Fruit fly (Drosophila melanogaster) whole organism, embryonic: ENCODE results near the gene CG43672.

Experiments
- Bgb ChIP-seq: fragments of 200-800 bp; sonication (Bioruptor generic); IDR thresholded peaks from 2 replicates; pipeline ENCODE4 v1.3.6; 2022; ENCODE audit warnings: missing biosample characterization, missing genetic modification characterization; ENCODE audit not compliant: partially characterized antibody
- BtbVII ChIP-seq: fragments of 200-800 bp; sonication (Bioruptor generic); optimal IDR thresholded peaks from 3 replicates; lab custom pipeline; 2017; ENCODE audit warnings: missing biosample characterization, mild to moderate bottlenecking, missing genetic modification characterization
- CG10366 ChIP-seq: fragments of 200-800 bp; sonication (Bioruptor generic); IDR thresholded peaks from 2 replicates; pipeline ENCODE4 v1.3.6; 2022; ENCODE audit warnings: missing biosample characterization, missing genetic modification characterization
- CG11247 ChIP-seq: fragments of 200-800 bp; sonication (Bioruptor generic); IDR thresholded peaks from 2 replicates; pipeline ENCODE4 v1.3.6; 2022; ENCODE audit warnings: missing biosample characterization, missing genetic modification characterization
- CG11398 ChIP-seq: fragments of 200-800 bp; sonication (Bioruptor generic); optimal IDR thresholded peaks from 2 replicates; lab custom pipeline; 2016; ENCODE audit warnings: missing biosample characterization, missing genetic modification characterization
- CG14860 ChIP-seq: fragments of 200-800 bp; sonication (Bioruptor generic); IDR thresholded peaks from 3 replicates; pipeline ENCODE4 v1.3.6; 2022; ENCODE audit warnings: missing biosample characterization, missing genetic modification characterization; ENCODE audit not compliant: partially characterized antibody
- CG15011 ChIP-seq: fragments of 200-800 bp; sonication (Bioruptor generic); optimal IDR thresholded peaks from 3 replicates; lab custom pipeline; 2018; ENCODE audit warnings: missing biosample characterization, mild to moderate bottlenecking, missing genetic modification characterization
- CG15269 ChIP-seq: fragments of 200-800 bp; sonication (Bioruptor generic); optimal IDR thresholded peaks from 2 replicates; lab custom pipeline; 2018; ENCODE audit warnings: missing biosample characterization, mild to moderate bottlenecking, missing genetic modification characterization, moderate library complexity
- CG17186 ChIP-seq: fragments of 200-800 bp; sonication (Bioruptor generic); optimal IDR thresholded peaks from 3 replicates; lab custom pipeline; 2017; ENCODE audit warnings: missing biosample characterization, missing genetic modification reagents, missing genetic modification characterization
- CG2120 ChIP-seq: fragments of 200-800 bp; sonication (Bioruptor generic); optimal IDR thresholded peaks from 3 replicates; lab custom pipeline; 2016; ENCODE audit warnings: missing biosample characterization, missing genetic modification characterization
- CG2712 ChIP-seq: fragments of 200-800 bp; optimal IDR thresholded peaks from 3 replicates; lab custom pipeline; 2019; ENCODE audit warnings: missing biosample characterization, mild to moderate bottlenecking, missing genetic modification characterization, moderate library complexity
- CG30431 ChIP-seq: fragments of 200-800 bp; sonication (Bioruptor generic); optimal IDR thresholded peaks from 2 replicates; lab custom pipeline; 2017; ENCODE audit warnings: missing biosample characterization, missing genetic modification characterization
- CG4730 ChIP-seq: fragments of 200-800 bp; sonication (Bioruptor generic); IDR thresholded peaks from 2 replicates; pipeline ENCODE4 v1.3.6; 2022; ENCODE audit warnings: missing biosample characterization, missing genetic modification characterization
- CG5245 ChIP-seq: fragments of 200-800 bp; sonication (Bioruptor generic); optimal IDR thresholded peaks from 3 replicates; lab custom pipeline; 2016; ENCODE audit warnings: missing biosample characterization, missing genetic modification characterization
- CG6689 ChIP-seq: fragments of 200-800 bp; sonication (Bioruptor generic); IDR thresholded peaks from 2 replicates; pipeline ENCODE4 v1.3.6; 2022; ENCODE audit warnings: missing biosample characterization, missing genetic modification characterization
- CG7271 ChIP-seq: fragments of 200-800 bp; sonication (Bioruptor generic); optimal IDR thresholded peaks from 2 replicates; lab custom pipeline; 2018; ENCODE audit warnings: missing biosample characterization, mild to moderate bottlenecking, missing genetic modification characterization, moderate library complexity
- CG8359 ChIP-seq: fragments of 200-800 bp; sonication (Bioruptor generic); optimal IDR thresholded peaks from 2 replicates; lab custom pipeline; 2017; ENCODE audit warnings: missing biosample characterization, mild to moderate bottlenecking, missing genetic modification characterization, borderline replicate concordance
- CG9437 ChIP-seq: fragments of 200-800 bp; sonication (Bioruptor generic); optimal IDR thresholded peaks from 2 replicates; lab custom pipeline; 2018; ENCODE audit warnings: missing biosample characterization, mild to moderate bottlenecking, missing genetic modification characterization
- CG9876 ChIP-seq: fragments of 200-800 bp; sonication (Bioruptor generic); optimal IDR thresholded peaks from 2 replicates; lab custom pipeline; 2016; ENCODE audit warnings: missing biosample characterization, missing genetic modification characterization
- CG9932 ChIP-seq: fragments of 200-800 bp; sonication (Bioruptor generic); IDR thresholded peaks from 2 replicates; pipeline ENCODE4 v1.3.6; 2022; ENCODE audit warnings: missing biosample characterization, missing genetic modification characterization
- Chrac-16 ChIP-seq: fragments of 200-800 bp; sonication (Bioruptor generic); optimal IDR thresholded peaks from 3 replicates; lab custom pipeline; 2016; ENCODE audit warnings: missing biosample characterization, missing genetic modification characterization
- D19B ChIP-seq: fragments of 200-800 bp; sonication (Bioruptor generic); optimal IDR thresholded peaks from 2 replicates; lab custom pipeline; 2017; ENCODE audit warnings: missing biosample characterization, mild to moderate bottlenecking, missing genetic modification characterization
- Dfd ChIP-seq, 2 experiments: fragments of >200 bp; optimal IDR thresholded peaks; 2 replicates each; lab custom pipeline; 2017; ENCODE audit warnings: missing biosample characterization in 2 of 2, missing genetic modification characterization in 2 of 2
- E2f1 ChIP-seq: fragments of 200-800 bp; sonication (Bioruptor generic); IDR thresholded peaks from 2 replicates; pipeline ENCODE4 v1.3.6; 2022; ENCODE audit warnings: missing biosample characterization, missing genetic modification characterization
- Fer3 ChIP-seq: fragments of 200-800 bp; sonication (Bioruptor generic); optimal IDR thresholded peaks from 2 replicates; lab custom pipeline; 2018; ENCODE audit warnings: missing biosample characterization, mild to moderate bottlenecking, missing genetic modification characterization, moderate library complexity
- HmgZ ChIP-seq: fragments of 200-800 bp; sonication (Bioruptor generic); optimal IDR thresholded peaks from 2 replicates; lab custom pipeline; 2018; ENCODE audit warnings: missing biosample characterization, mild to moderate bottlenecking, missing genetic modification characterization
- Jarid2 ChIP-seq: fragments of 200-800 bp; sonication (Bioruptor generic); optimal IDR thresholded peaks from 3 replicates; lab custom pipeline; 2017; ENCODE audit warnings: mild to moderate bottlenecking, missing biosample characterization, missing genetic modification reagents, missing genetic modification characterization
- NC2α ChIP-seq: fragments of 200-800 bp; sonication (Bioruptor generic); optimal IDR thresholded peaks from 2 replicates; lab custom pipeline; 2016; ENCODE audit warnings: missing biosample characterization, missing genetic modification characterization
- Neu2 ChIP-seq: fragments of 200-800 bp; sonication (Bioruptor generic); optimal IDR thresholded peaks from 3 replicates; lab custom pipeline; 2016; ENCODE audit warnings: missing biosample characterization, missing genetic modification characterization, borderline replicate concordance
- Side ChIP-seq: fragments of 200-800 bp; sonication (Bioruptor generic); optimal IDR thresholded peaks from 2 replicates; lab custom pipeline; 2016; ENCODE audit warnings: missing biosample characterization, missing genetic modification characterization
- Usf ChIP-seq: fragments of 200-800 bp; sonication (Bioruptor generic); optimal IDR thresholded peaks from 2 replicates; lab custom pipeline; 2017; ENCODE audit warnings: missing genotype, missing biosample characterization, missing genetic modification characterization
- chn ChIP-seq: fragments of 200-800 bp; sonication (Bioruptor generic); optimal IDR thresholded peaks from 2 replicates; lab custom pipeline; 2016; ENCODE audit warnings: missing biosample characterization, missing genetic modification characterization
- da ChIP-seq: fragments of 200-800 bp; sonication (Bioruptor generic); optimal IDR thresholded peaks from 2 replicates; lab custom pipeline; 2016; ENCODE audit warnings: missing biosample characterization, missing genetic modification characterization
- danr ChIP-seq: fragments of 200-800 bp; sonication (Bioruptor generic); IDR thresholded peaks from 2 replicates; pipeline ENCODE4 v1.3.6; 2022; ENCODE audit warnings: missing biosample characterization, missing genetic modification characterization
- dimm ChIP-seq: fragments of 200-800 bp; sonication (Bioruptor generic); IDR thresholded peaks from 2 replicates; pipeline ENCODE4 v1.3.6; 2022; ENCODE audit warnings: missing biosample characterization, missing genetic modification characterization
- hkb ChIP-seq, 2 experiments: fragments of 200-800 bp in 1 of 2; fragments of >200 bp in 1 of 2; sonication (Bioruptor generic) in 1 of 2; IDR thresholded peaks in 1 of 2; optimal IDR thresholded peaks in 1 of 2; 2 replicates each; pipeline versions ENCODE4 v1.3.6 to Lab custom; 2017 to 2022; ENCODE audit warnings: missing biosample characterization in 1 of 2, missing genetic modification characterization in 1 of 2
- insv ChIP-seq, 2 experiments: fragments of 200-800 bp; sonication (Bioruptor generic); optimal IDR thresholded peaks; 3 replicates each; lab custom pipeline; 2016 to 2018; ENCODE audit warnings: missing biosample characterization in 2 of 2, missing genetic modification characterization in 2 of 2
- inv ChIP-seq: fragments of 200-800 bp; sonication (Bioruptor generic); IDR thresholded peaks from 2 replicates; pipeline ENCODE4 v1.3.6; 2022; ENCODE audit warnings: missing biosample characterization, missing genetic modification characterization; ENCODE audit not compliant: partially characterized antibody
- jumu ChIP-seq: fragments of 200-800 bp; sonication (Bioruptor generic); optimal IDR thresholded peaks from 3 replicates; lab custom pipeline; 2016; ENCODE audit warnings: missing biosample characterization, missing genetic modification characterization
- ken ChIP-seq: fragments of 200-800 bp; sonication (Bioruptor generic); IDR thresholded peaks from 3 replicates; pipeline ENCODE4 v1.3.6; 2022; ENCODE audit warnings: missing biosample characterization, missing genetic modification characterization
- knrl ChIP-seq: fragments of 200-800 bp; sonication (Bioruptor generic); IDR thresholded peaks from 3 replicates; pipeline ENCODE4 v1.3.6; 2022; ENCODE audit warnings: missing biosample characterization, missing genetic modification characterization; ENCODE audit not compliant: partially characterized antibody
- lab ChIP-seq: fragments of 200-800 bp; sonication (Bioruptor generic); optimal IDR thresholded peaks from 3 replicates; lab custom pipeline; 2017; ENCODE audit warnings: missing biosample characterization, missing genetic modification characterization, mild to moderate bottlenecking, moderate library complexity, missing genetic modification reagents
- mld ChIP-seq: fragments of 200-800 bp; sonication (Bioruptor generic); IDR thresholded peaks from 3 replicates; pipeline ENCODE4 v1.3.6; 2022; ENCODE audit warnings: missing biosample characterization, missing genetic modification characterization; ENCODE audit not compliant: partially characterized antibody
- nau ChIP-seq: fragments of 200-800 bp; sonication (Bioruptor generic); optimal IDR thresholded peaks from 3 replicates; lab custom pipeline; 2017; ENCODE audit warnings: missing biosample characterization, mild to moderate bottlenecking, missing genetic modification characterization, missing genetic modification reagents
- nerfin-2 ChIP-seq: fragments of 200-800 bp; sonication (Bioruptor generic); IDR thresholded peaks from 2 replicates; pipeline ENCODE4 v1.3.6; 2022; ENCODE audit warnings: missing biosample characterization, missing genetic modification characterization; ENCODE audit not compliant: partially characterized antibody
- pb ChIP-seq: fragments of 200-800 bp; sonication (Bioruptor generic); optimal IDR thresholded peaks from 3 replicates; lab custom pipeline; 2016; ENCODE audit warnings: missing biosample characterization, missing genetic modification characterization
- repo ChIP-seq: fragments of 200-800 bp; sonication (Bioruptor generic); optimal IDR thresholded peaks from 2 replicates; lab custom pipeline; 2016; ENCODE audit warnings: missing biosample characterization, missing genetic modification characterization
- sima ChIP-seq: fragments of 200-800 bp; sonication (Bioruptor generic); optimal IDR thresholded peaks from 2 replicates; lab custom pipeline; 2016; ENCODE audit warnings: missing biosample characterization, missing genetic modification characterization
- stwl ChIP-seq: fragments of 200-800 bp; sonication (Bioruptor generic); optimal IDR thresholded peaks from 3 replicates; lab custom pipeline; 2018; ENCODE audit warnings: missing biosample characterization, mild to moderate bottlenecking, missing genetic modification characterization, moderate library complexity
- wdn ChIP-seq: fragments of 200-800 bp; sonication (Bioruptor generic); IDR thresholded peaks from 2 replicates; pipeline ENCODE4 v1.3.6; 2022; ENCODE audit warnings: missing biosample characterization, missing genetic modification characterization
- yki ChIP-seq: fragments of >200 bp; optimal IDR thresholded peaks from 3 replicates; lab custom pipeline; 2018

The CG43672 gene

DNA sequence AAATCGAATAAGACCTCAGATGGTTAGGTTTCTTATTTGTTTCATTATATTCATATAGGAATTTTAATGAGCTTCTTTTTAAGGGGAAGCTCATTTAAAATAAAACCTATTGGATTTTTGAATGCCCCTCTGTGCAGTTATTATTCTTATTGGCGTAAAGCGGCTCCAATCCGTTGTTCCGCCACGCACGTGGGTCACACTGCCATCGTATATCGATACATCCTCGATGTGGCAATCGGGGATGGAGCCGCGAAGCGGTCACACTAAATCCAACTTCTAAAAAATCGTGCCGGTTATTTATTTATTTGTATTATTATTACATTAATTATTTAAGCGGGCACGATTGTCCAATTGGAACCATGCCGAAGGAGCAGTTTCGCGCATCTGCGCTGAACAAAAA is 10.0 kb upstream of the CG43672 start, which contains the start of gene Polr3A (continued):
- TF ChIP-seq CG30431 (GFP tag; lab: Kevin White, UChicago) (no peak), CG17186 (GFP tag; lab: Kevin White, UChicago) (peak; percentile 74), HmgZ (tag; lab: Kevin White, UChicago) (peak; percentile 11), CG2120 (GFP tag; lab: Kevin White, UChicago) (no peak), Chrac-16 (GFP tag; lab: Kevin White, UChicago) (no peak), CG5245 (GFP tag; lab: Kevin White, UChicago) (no peak), CG9932 (GFP tag; lab: Robert Waterston, UW) (no peak), insv (GFP tag; optimal IDR thresholded peaks at IDR 0.05; lab: Kevin White, UChicago) (peak; percentile 89 to 99), CG7271 (tag; lab: Kevin White, UChicago) (no peak), CG10366 (GFP tag; lab: Robert Waterston, UW) (no peak), ken (GFP tag; lab: Robert Waterston, UW) (no peak), CG9437 (GFP tag; lab: Kevin White, UChicago) (peak; percentile 41), CG11247 (GFP tag; lab: Robert Waterston, UW) (no peak), lab (GFP tag; lab: Kevin White, UChicago) (no peak), CG9876 (GFP tag; lab: Kevin White, UChicago) (no peak), nerfin-2 (GFP tag; lab: Robert Waterston, UW) (no peak), Dfd (GFP tag; optimal IDR thresholded peaks at IDR 0.05; lab: Kevin White, UChicago) (no peak), Jarid2 (GFP tag; lab: Kevin White, UChicago) (no peak), CG15011 (GFP tag; lab: Kevin White, UChicago) (no peak), yki (lab: Kevin White, UChicago) (no peak), D19B (GFP tag; lab: Kevin White, UChicago) (no peak), danr (no peak), Neu2 (GFP tag; lab: Kevin White, UChicago) (no peak), repo (GFP tag; lab: Kevin White, UChicago) (no peak), CG15269 (no peak), da (no peak), sima (GFP tag; lab: Kevin White, UChicago) (no peak), E2f1 (no peak), pb (GFP tag; lab: Kevin White, UChicago) (no peak), stwl (tag; lab: Kevin White, UChicago) (peak; percentile 48), knrl (GFP tag; lab: Robert Waterston, UW) (peak; percentile 57), CG2712 (no peak), dimm (GFP tag; lab: Robert Waterston, UW) (no peak), Fer3 (tag; lab: Kevin White, UChicago) (no peak), CG11398 (GFP tag; lab: Kevin White, UChicago) (no peak), BtbVII (no peak), jumu (GFP tag; lab: Kevin White, UChicago) (no peak), NC2α (GFP tag; lab: Kevin White, UChicago) (no peak), Side (GFP tag; lab: Kevin White, UChicago) (no peak), CG14860 (GFP tag; lab: Robert Waterston, UW) (peak; percentile 42; the same call in 1 of the 3 replicates), wdn (GFP tag; lab: Robert Waterston, UW) (no peak), inv (GFP tag; lab: Robert Waterston, UW) (peak; percentile 31; the same call in 1 of the 2 replicates), mld (GFP tag; lab: Robert Waterston, UW) (0 out of 3 replicates have a peak, but pooled peaks have one; percentile 18), Bgb (GFP tag; lab: Robert Waterston, UW) (peak; percentile 70), CG6689 (GFP tag; lab: Robert Waterston, UW) (no peak), nau (GFP tag; lab: Kevin White, UChicago) (no peak), chn (no peak), hkb (optimal IDR thresholded peaks at IDR 0.05; lab: Kevin White, UChicago) (no peak), hkb (GFP tag; IDR thresholded peaks at IDR 0.05; lab: Robert Waterston, UW) (no peak), CG4730 (GFP tag; lab: Robert Waterston, UW) (no peak), Usf (GFP tag; lab: Kevin White, UChicago) (no peak), CG8359 (GFP tag; lab: Kevin White, UChicago) (no peak)
